Worm (Caenorhabditis elegans) whole organism, late embryonic: ENCODE data around the gene wsp-1.

Experiments
- hlh-13 ChIP-seq: fragments of 200-800 bp; sonication (Bioruptor generic); optimal IDR thresholded peaks from 2 replicates; lab custom pipeline; 2018; ENCODE audit warnings: mild to moderate bottlenecking, missing genetic modification characterization, missing compliant biosample characterization
- hlh-6 ChIP-seq: sonication (generic microtip); optimal IDR thresholded peaks from 2 replicates; lab custom pipeline; 2016; ENCODE audit warnings: missing genotype, missing genetic modification characterization, missing compliant biosample characterization
- syd-9 ChIP-seq: sonication (generic microtip); optimal IDR thresholded peaks from 2 replicates; lab custom pipeline; 2016; ENCODE audit warnings: mild to moderate bottlenecking, missing genetic modification characterization, moderate library complexity, missing compliant biosample characterization
- unc-55 ChIP-seq: sonication (generic microtip); optimal IDR thresholded peaks from 2 replicates; lab custom pipeline; 2017; ENCODE audit warnings: missing biosample characterization, missing genetic modification reagents, missing genetic modification characterization

DNA sequence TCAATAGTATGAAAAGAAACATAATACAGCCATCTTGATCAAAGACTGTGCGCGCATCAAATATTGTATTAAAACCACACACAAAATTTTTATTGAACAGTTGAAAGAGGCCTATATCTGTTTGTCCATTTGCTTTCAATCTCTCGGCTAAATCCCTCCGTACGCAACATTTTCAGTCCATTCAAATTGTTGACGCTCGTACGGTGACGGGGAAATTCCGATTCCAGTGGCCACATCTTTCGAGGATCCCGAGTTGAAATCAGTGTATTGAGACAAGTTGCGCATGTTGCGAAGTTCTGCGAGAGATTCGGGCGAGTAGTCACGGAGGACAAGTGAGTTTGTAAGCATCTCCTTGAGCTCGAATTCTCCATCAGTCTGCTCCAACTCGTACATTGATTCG lies 34.2 kb downstream of the wsp-1 start:
- TF ChIP-seq hlh-6 (tag; lab: Kevin White, UChicago) (no peak), unc-55 (GFP tag; lab: Kevin White, UChicago) (no peak), hlh-13 (GFP tag; lab: Kevin White, UChicago) (no peak), syd-9 (tag; lab: Kevin White, UChicago) (no peak)
